Worm (Caenorhabditis elegans) whole organism, young adult: ENCODE measurements around the gene Y48A6B.9.

Source experiments
- B0336.3 ChIP-seq: fragments of 200-800 bp; sonication (Bioruptor generic); IDR thresholded peaks from 2 replicates; pipeline ENCODE4 v1.3.6; 2022; ENCODE audit warnings: missing genetic modification characterization, missing compliant biosample characterization
- D2030.7 ChIP-seq: fragments of 200-800 bp; sonication (Bioruptor generic); IDR thresholded peaks from 2 replicates; pipeline ENCODE4 v1.3.6; 2022; ENCODE audit warnings: missing genetic modification reagents, missing genetic modification characterization, missing compliant biosample characterization
- F33H1.4 ChIP-seq: fragments of 200-800 bp; sonication (Bioruptor generic); IDR thresholded peaks from 2 replicates; pipeline ENCODE4 v1.3.6; 2022; ENCODE audit warnings: missing genetic modification reagents, missing genetic modification characterization, missing compliant biosample characterization
- F49E8.2 ChIP-seq: sonication (generic microtip); optimal IDR thresholded peaks from 3 replicates; lab custom pipeline; 2017; ENCODE audit warnings: missing genetic modification characterization, mild to moderate bottlenecking, missing compliant biosample characterization, antibody characterized with exemption, moderate library complexity; ENCODE audit not compliant: insufficient read depth
- F52B5.7 ChIP-seq: sonication (generic microtip); optimal IDR thresholded peaks from 2 replicates; lab custom pipeline; 2016; ENCODE audit warnings: mild to moderate bottlenecking, missing genetic modification characterization, missing compliant biosample characterization
- K11D2.4 ChIP-seq: fragments of 200-800 bp; sonication (Bioruptor generic); IDR thresholded peaks from 2 replicates; pipeline ENCODE4 v1.3.6; 2022; ENCODE audit warnings: missing genetic modification reagents, missing genetic modification characterization, missing compliant biosample characterization
- K12H6.12 ChIP-seq: fragments of 200-800 bp; sonication (Bioruptor generic); optimal IDR thresholded peaks from 2 replicates; lab custom pipeline; 2018; ENCODE audit warnings: mild to moderate bottlenecking, missing genetic modification characterization, missing compliant biosample characterization
- Y67H2A.10 ChIP-seq: fragments of 200-800 bp; sonication (Bioruptor generic); conservative IDR thresholded peaks from 2 replicates; pipeline ENCODE4 v1.3.6; 2022; ENCODE audit warnings: missing genetic modification reagents, missing genetic modification characterization, missing compliant biosample characterization
- Y79H2A.3 ChIP-seq: fragments of 200-800 bp; sonication (Bioruptor generic); conservative IDR thresholded peaks from 2 replicates; pipeline ENCODE4 v1.3.6; 2022; ENCODE audit warnings: missing genetic modification reagents, missing genetic modification characterization, missing compliant biosample characterization
- akir-1 ChIP-seq: fragments of 200-800 bp; sonication (Bioruptor generic); optimal IDR thresholded peaks from 2 replicates; lab custom pipeline; 2018; ENCODE audit warnings: mild to moderate bottlenecking, missing genetic modification characterization, moderate library complexity, missing compliant biosample characterization
- ama-1 ChIP-seq, 3 experiments: fragments of 150-350 bp in 1 of 3; sonication (generic microtip) in 2 of 3; optimal IDR thresholded peaks; 2 replicates each; lab custom pipeline; 2014 to 2018; ENCODE audit warnings: missing biosample characterization in 2 of 3, missing genetic modification characterization in 2 of 3, missing genetic modification reagents in 2 of 3
- atf-7 ChIP-seq: sonication (generic microtip); optimal IDR thresholded peaks from 2 replicates; lab custom pipeline; 2017; ENCODE audit warnings: mild to moderate bottlenecking, missing genetic modification characterization, missing compliant biosample characterization
- athp-1 ChIP-seq: sonication (generic microtip); optimal IDR thresholded peaks from 2 replicates; lab custom pipeline; 2017; ENCODE audit warnings: mild to moderate bottlenecking, missing genetic modification characterization, missing compliant biosample characterization
- attf-5 ChIP-seq: fragments of 200-800 bp; sonication (Bioruptor generic); optimal IDR thresholded peaks from 2 replicates; lab custom pipeline; 2018; ENCODE audit warnings: mild to moderate bottlenecking, missing genetic modification characterization, missing compliant biosample characterization
- bed-2 ChIP-seq: fragments of 200-800 bp; sonication (Bioruptor generic); IDR thresholded peaks from 2 replicates; pipeline ENCODE4 v1.3.6; 2022; ENCODE audit warnings: missing genetic modification reagents, missing genetic modification characterization, missing compliant biosample characterization
- ceh-100 ChIP-seq: fragments of 200-800 bp; sonication (Bioruptor generic); IDR thresholded peaks from 2 replicates; pipeline ENCODE4 v1.3.6; 2022; ENCODE audit warnings: missing genetic modification reagents, missing genetic modification characterization, missing compliant biosample characterization
- dox-1 ChIP-seq: fragments of 200-800 bp; sonication (Bioruptor generic); IDR thresholded peaks from 2 replicates; pipeline ENCODE4 v1.3.6; 2022; ENCODE audit warnings: missing genetic modification reagents, missing genetic modification characterization, missing compliant biosample characterization
- dpl-1 ChIP-seq: fragments of 150-350 bp; optimal IDR thresholded peaks from 2 replicates; lab custom pipeline; 2014; ENCODE audit warnings: missing biosample characterization, missing genetic modification reagents, missing genetic modification characterization
- egrh-3 ChIP-seq: fragments of 200-800 bp; sonication (Bioruptor generic); IDR thresholded peaks from 2 replicates; pipeline ENCODE4 v1.3.6; 2022; ENCODE audit warnings: missing genetic modification reagents, missing genetic modification characterization, missing compliant biosample characterization
- ets-4 ChIP-seq: fragments of 200-800 bp; sonication (Bioruptor generic); optimal IDR thresholded peaks from 2 replicates; lab custom pipeline; 2018; ENCODE audit warnings: mild to moderate bottlenecking, missing genetic modification characterization, missing compliant biosample characterization
- him-1 ChIP-seq: sonication (generic microtip); optimal IDR thresholded peaks from 2 replicates; lab custom pipeline; 2016; ENCODE audit warnings: missing genotype, missing genetic modification reagents, missing genetic modification characterization, missing compliant biosample characterization
- hlh-12 ChIP-seq: sonication (generic microtip); optimal IDR thresholded peaks from 2 replicates; lab custom pipeline; 2016; ENCODE audit warnings: missing genetic modification characterization, missing compliant biosample characterization
- hmg-1.2 ChIP-seq: fragments of 200-800 bp; sonication (Bioruptor generic); IDR thresholded peaks from 2 replicates; pipeline ENCODE4 v1.3.6; 2022; ENCODE audit warnings: missing genetic modification reagents, missing genetic modification characterization, missing compliant biosample characterization
- hrde-1 ChIP-seq: sonication (generic microtip); optimal IDR thresholded peaks from 2 replicates; lab custom pipeline; 2016; ENCODE audit warnings: missing genetic modification characterization, mild to moderate bottlenecking, missing compliant biosample characterization, moderate library complexity, missing genotype, missing genetic modification reagents, borderline replicate concordance
- lin-26 ChIP-seq: fragments of 200-800 bp; sonication (Bioruptor generic); IDR thresholded peaks from 2 replicates; pipeline ENCODE4 v1.3.6; 2022; ENCODE audit warnings: missing genetic modification reagents, missing genetic modification characterization, missing compliant biosample characterization
- lin-40 ChIP-seq: sonication (generic microtip); optimal IDR thresholded peaks from 2 replicates; lab custom pipeline; 2016; ENCODE audit warnings: missing genetic modification characterization, mild to moderate bottlenecking, missing compliant biosample characterization, missing genotype, missing genetic modification reagents
- mcd-1 ChIP-seq: fragments of 200-800 bp; sonication (Bioruptor generic); IDR thresholded peaks from 2 replicates; pipeline ENCODE4 v1.3.6; 2022; ENCODE audit warnings: missing genetic modification reagents, missing genetic modification characterization, missing compliant biosample characterization
- mel-28 ChIP-seq: sonication (generic microtip); optimal IDR thresholded peaks from 2 replicates; lab custom pipeline; 2016; ENCODE audit warnings: borderline replicate concordance, mild to moderate bottlenecking, missing genetic modification characterization, missing compliant biosample characterization
- nhr-120 ChIP-seq: fragments of 200-800 bp; sonication (Bioruptor generic); IDR thresholded peaks from 2 replicates; pipeline ENCODE4 v1.3.6; 2022; ENCODE audit warnings: missing genetic modification characterization, missing compliant biosample characterization
- nhr-80 ChIP-seq: sonication (generic microtip); optimal IDR thresholded peaks from 2 replicates; lab custom pipeline; 2016; ENCODE audit warnings: missing genetic modification characterization, missing compliant biosample characterization
- rec-8 ChIP-seq, 2 experiments: sonication (generic microtip); optimal IDR thresholded peaks; 2 replicates each; lab custom pipeline; 2016; ENCODE audit warnings: mild to moderate bottlenecking in 2 of 2, missing genetic modification characterization in 2 of 2, missing genetic modification reagents in 2 of 2, missing genotype in 2 of 2, missing biosample characterization in 1 of 2, missing compliant biosample characterization in 1 of 2, moderate library complexity in 1 of 2
- snpc-4 ChIP-seq, 5 experiments: fragments of 150-350 bp in 1 of 5; sonication (generic microtip) in 4 of 5; optimal IDR thresholded peaks; 2 replicates each; lab custom pipeline; 2014 to 2018; ENCODE audit warnings: missing genetic modification characterization in 5 of 5, missing biosample characterization in 3 of 5, antibody characterized with exemption in 2 of 5, mild to moderate bottlenecking in 2 of 5, missing compliant biosample characterization in 2 of 5, missing genotype in 2 of 5, moderate library complexity in 2 of 5, missing genetic modification reagents in 1 of 5
- tbp1 ChIP-seq: fragments of 200-800 bp; sonication (Bioruptor generic); optimal IDR thresholded peaks from 2 replicates; lab custom pipeline; 2018; ENCODE audit warnings: mild to moderate bottlenecking, missing genetic modification characterization, missing compliant biosample characterization
- unc-62 ChIP-seq: fragments of 150-350 bp; optimal IDR thresholded peaks from 2 replicates; lab custom pipeline; 2014; ENCODE audit warnings: missing biosample characterization, missing genetic modification reagents, missing genetic modification characterization
- xnd-1 ChIP-seq: sonication (generic microtip); optimal IDR thresholded peaks from 2 replicates; lab custom pipeline; 2016; ENCODE audit warnings: missing genotype, missing genetic modification reagents, missing genetic modification characterization, missing compliant biosample characterization
- ztf-18 ChIP-seq: sonication (generic microtip); optimal IDR thresholded peaks from 2 replicates; lab custom pipeline; 2016; ENCODE audit warnings: missing genotype, mild to moderate bottlenecking, missing genetic modification characterization, missing compliant biosample characterization
- ztf-22 ChIP-seq: fragments of 200-800 bp; sonication (Bioruptor generic); optimal IDR thresholded peaks from 2 replicates; lab custom pipeline; 2018; ENCODE audit warnings: mild to moderate bottlenecking, missing genetic modification characterization, moderate library complexity, missing compliant biosample characterization
- ztf-26 ChIP-seq: sonication (generic microtip); optimal IDR thresholded peaks from 2 replicates; lab custom pipeline; 2017; ENCODE audit warnings: missing genetic modification characterization, missing compliant biosample characterization
- ztf-28 ChIP-seq: fragments of 200-800 bp; sonication (Bioruptor generic); IDR thresholded peaks from 2 replicates; pipeline ENCODE4 v1.3.6; 2022; ENCODE audit warnings: missing genetic modification reagents, missing genetic modification characterization, missing compliant biosample characterization

Gene Y48A6B.9

ce11 chrIII:11032872-11033271 lies at the start of gene Y48A6B.9:
Gene Y48A6B.9, plus strand, starts transcription at chrIII:11033172.
- TF ChIP-seq Y67H2A.10 (GFP tag; lab: Robert Waterston, UW) (no peak), attf-5 (GFP tag; lab: Kevin White, UChicago) (no peak), F33H1.4 (no peak), F49E8.2 (no peak), lin-40 (tag; lab: Kevin White, UChicago) (no peak), hlh-12 (tag; lab: Kevin White, UChicago) (no peak), ceh-100 (GFP tag; lab: Robert Waterston, UW) (no peak), tbp1 (GFP tag; lab: Kevin White, UChicago) (no peak), nhr-80 (no peak), B0336.3 (GFP tag; lab: Robert Waterston, UW) (no peak), akir-1 (GFP tag; lab: Kevin White, UChicago) (no peak), atf-7 (tag; lab: Kevin White, UChicago) (no peak), bed-2 (GFP tag; lab: Robert Waterston, UW) (no peak)

ce11 chrIII:10984749-10985148 lies 48.2 kb upstream of the Y48A6B.9 start:
- TF ChIP-seq nhr-120 (GFP tag; lab: Robert Waterston, UW) (0 out of 2 replicates have a peak, but pooled peaks have one; percentile 26), egrh-3 (GFP tag; lab: Robert Waterston, UW) (peak; percentile 97), mcd-1 (GFP tag; lab: Robert Waterston, UW) (peak; percentile 38; the same call in 1 of the 2 replicates), lin-26 (GFP tag; lab: Robert Waterston, UW) (peak; percentile 38; the same call in 1 of the 2 replicates)
- TF ChIP-seq, all 124 proteins: peak for 4; not testable (repeated sequence) for 120

ce11 chrIII:10985559-10986036 lies 47.4 kb upstream of the Y48A6B.9 start, which contains the start of gene col-93:
Gene col-93, minus strand, starts transcription at chrIII:10985609.
- no peak for TF ChIP-seq mel-28 (tag; lab: Kevin White, UChicago)
- no peak for TF ChIP-seq hrde-1 (tag; lab: Kevin White, UChicago)
- TF ChIP-seq athp-1 (tag; lab: Kevin White, UChicago), result no peak
- TF ChIP-seq hmg-1.2, result no peak
- TF ChIP-seq ztf-26 (tag; lab: Kevin White, UChicago), result no peak
- no peak for TF ChIP-seq F52B5.7 (tag; lab: Kevin White, UChicago)
- no peak for TF ChIP-seq ztf-18

- no peak for TF ChIP-seq ets-4 (GFP tag; lab: Kevin White, UChicago)
- TF ChIP-seq snpc-4 (GFP tag; optimal IDR thresholded peaks at IDR 0.05; lab: Kevin White, UChicago), result no peak
- peak in 1 of 4 experiments; percentile 11 for TF ChIP-seq snpc-4 (tag; optimal IDR thresholded peaks at IDR 0.05; lab: Kevin White, UChicago)
- TF ChIP-seq ama-1 (optimal IDR thresholded peaks at IDR 0.05; lab: Kevin White, UChicago), result no peak
- no peak for TF ChIP-seq ama-1 (GFP tag; optimal IDR thresholded peaks at IDR 0.05; lab: Kevin White, UChicago)
These were observed 45.3 kb upstream of the Y48A6B.9 start, which contains the start of gene col-94 for ce11 chrIII:10987561-10988184. Gene col-94, minus strand, starts transcription at chrIII:10987873.

DNA sequence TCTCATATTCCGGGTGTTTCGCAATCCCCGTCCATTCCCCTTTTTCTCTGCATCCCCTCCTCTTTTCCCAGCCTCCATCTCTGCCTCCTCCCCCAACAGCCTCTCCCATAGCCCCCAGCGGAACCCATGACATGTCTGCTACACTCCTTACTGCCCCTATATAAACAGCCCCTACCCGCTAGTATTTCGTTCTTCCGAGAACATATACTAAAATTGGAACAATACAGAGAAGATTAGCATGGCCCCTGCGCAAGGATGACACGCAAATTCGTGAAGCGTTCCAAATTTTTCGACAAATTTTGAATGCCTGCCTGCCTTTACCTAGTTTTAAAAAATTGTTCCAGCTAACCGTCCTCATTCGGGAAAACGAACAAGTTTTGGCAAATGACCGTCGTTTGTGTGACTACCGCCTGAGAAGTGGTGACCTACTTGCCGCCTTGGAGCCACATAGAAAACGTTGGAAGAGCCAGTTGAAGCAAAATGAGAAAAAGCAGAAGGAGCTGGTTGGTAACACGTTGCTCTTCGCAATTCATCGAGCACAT lies 43.4 kb upstream of the Y48A6B.9 start:
- TF ChIP-seq F33H1.4 (peak; percentile 68), B0336.3 (GFP tag; lab: Robert Waterston, UW) (peak; percentile 98), dpl-1 (GFP tag; lab: Kevin White, UChicago) (peak; percentile 44), hrde-1 (tag; lab: Kevin White, UChicago) (peak; percentile 94), D2030.7 (GFP tag; lab: Robert Waterston, UW) (peak; percentile 89), dox-1 (GFP tag; lab: Robert Waterston, UW) (peak; percentile 97), K11D2.4 (GFP tag; lab: Robert Waterston, UW) (peak; percentile 95), unc-62 (GFP tag; lab: Kevin White, UChicago) (no peak), rec-8 (tag; optimal IDR thresholded peaks at IDR 0.05; lab: Kevin White, UChicago) (peak; percentile 95 to 97), K12H6.12 (tag; lab: Kevin White, UChicago) (peak; percentile 96), ztf-28 (GFP tag; lab: Robert Waterston, UW) (peak; percentile 91; the same call in 1 of the 2 replicates), xnd-1 (tag; lab: Kevin White, UChicago) (peak; percentile 33), Y79H2A.3 (GFP tag; lab: Robert Waterston, UW) (peak; percentile 93), him-1 (peak; percentile 95), mcd-1 (GFP tag; lab: Robert Waterston, UW) (peak; percentile 95), ztf-22 (peak; percentile 91)
